Fruit fly (Drosophila melanogaster) whole organism, prepupa: ENCODE results near the gene CG5412.

ENCODE experiments used
- CG10631 ChIP-seq: fragments of 200-800 bp; sonication (Bioruptor generic); optimal IDR thresholded peaks from 2 replicates; lab custom pipeline; 2016; ENCODE audit warnings: missing biosample characterization, missing genetic modification characterization
- CG10669 ChIP-seq: fragments of 200-800 bp; sonication (Bioruptor generic); optimal IDR thresholded peaks from 3 replicates; lab custom pipeline; 2018; ENCODE audit warnings: missing biosample characterization, mild to moderate bottlenecking, missing genetic modification characterization, moderate library complexity
- CG11294 ChIP-seq: fragments of 200-800 bp; sonication (Bioruptor generic); IDR thresholded peaks from 2 replicates; pipeline ENCODE4 v1.3.6; 2022; ENCODE audit warnings: missing biosample characterization, missing genetic modification characterization
- CG15336 ChIP-seq: fragments of 200-800 bp; sonication (Bioruptor generic); IDR thresholded peaks from 2 replicates; pipeline ENCODE4 v1.3.6; 2022; ENCODE audit warnings: missing biosample characterization, missing genetic modification characterization
- CG3032 ChIP-seq: fragments of 200-800 bp; optimal IDR thresholded peaks from 2 replicates; lab custom pipeline; 2019; ENCODE audit warnings: missing biosample characterization, mild to moderate bottlenecking, missing genetic modification characterization, moderate library complexity
- CG34406 ChIP-seq: fragments of 200-800 bp; sonication (Bioruptor generic); optimal IDR thresholded peaks from 3 replicates; lab custom pipeline; 2016; ENCODE audit warnings: missing biosample characterization, missing genetic modification characterization
- CG3919 ChIP-seq: fragments of 200-800 bp; sonication (Bioruptor generic); optimal IDR thresholded peaks from 3 replicates; lab custom pipeline; 2016; ENCODE audit warnings: missing biosample characterization, missing genetic modification characterization
- CG6792 ChIP-seq: fragments of 200-800 bp; sonication (Bioruptor generic); optimal IDR thresholded peaks from 3 replicates; lab custom pipeline; 2016; ENCODE audit warnings: missing biosample characterization, missing genetic modification characterization
- CG7368 ChIP-seq: fragments of 200-800 bp; sonication (Bioruptor generic); optimal IDR thresholded peaks from 3 replicates; lab custom pipeline; 2016; ENCODE audit warnings: missing biosample characterization, missing genetic modification characterization
- CG8119 ChIP-seq: fragments of 200-800 bp; sonication (Bioruptor generic); IDR thresholded peaks from 3 replicates; pipeline ENCODE4 v1.3.6; 2022; ENCODE audit warnings: missing biosample characterization, missing genetic modification characterization
- CG8319 ChIP-seq: fragments of 200-800 bp; sonication (Bioruptor generic); optimal IDR thresholded peaks from 3 replicates; lab custom pipeline; 2016; ENCODE audit warnings: missing biosample characterization, missing genetic modification characterization
- CG8632 ChIP-seq: fragments of 200-800 bp; sonication (Bioruptor generic); optimal IDR thresholded peaks from 3 replicates; lab custom pipeline; 2016; ENCODE audit warnings: missing biosample characterization, missing genetic modification characterization
- Eip78C ChIP-seq: fragments of 200-800 bp; sonication (Bioruptor generic); peaks from one replicate; lab custom pipeline; 2016; ENCODE audit warnings: missing biosample characterization, missing genetic modification characterization
- Eip93F ChIP-seq: fragments of 200-800 bp; sonication (Bioruptor generic); optimal IDR thresholded peaks from 2 replicates; lab custom pipeline; 2016; ENCODE audit warnings: missing biosample characterization, mild to moderate bottlenecking, missing genetic modification characterization
- Ets21C ChIP-seq: fragments of 200-800 bp; sonication (Bioruptor generic); optimal IDR thresholded peaks from 3 replicates; lab custom pipeline; 2016; ENCODE audit warnings: missing biosample characterization, missing genetic modification characterization
- Ets96B ChIP-seq: fragments of 200-800 bp; optimal IDR thresholded peaks from 2 replicates; lab custom pipeline; 2019; ENCODE audit warnings: missing biosample characterization, mild to moderate bottlenecking, missing genetic modification characterization, moderate library complexity
- Hr38 ChIP-seq: sonication (Bioruptor generic); optimal IDR thresholded peaks from 2 replicates; lab custom pipeline; 2016; ENCODE audit warnings: missing biosample characterization, missing genetic modification characterization
- Hr39 ChIP-seq: fragments of 200-800 bp; sonication (Bioruptor generic); optimal IDR thresholded peaks from 2 replicates; lab custom pipeline; 2016; ENCODE audit warnings: missing biosample characterization, missing genetic modification characterization
- Lpt ChIP-seq: fragments of 200-800 bp; sonication (Bioruptor generic); optimal IDR thresholded peaks from 3 replicates; lab custom pipeline; 2016; ENCODE audit warnings: missing biosample characterization, missing genetic modification characterization
- Met ChIP-seq: fragments of 200-800 bp; sonication (Bioruptor generic); optimal IDR thresholded peaks from 3 replicates; lab custom pipeline; 2016; ENCODE audit warnings: missing biosample characterization, missing genetic modification characterization
- Smox ChIP-seq: fragments of 200-800 bp; sonication (Bioruptor generic); optimal IDR thresholded peaks from 3 replicates; lab custom pipeline; 2016; ENCODE audit warnings: missing biosample characterization, missing genetic modification characterization
- Sox14 ChIP-seq: fragments of 200-800 bp; sonication (Bioruptor generic); optimal IDR thresholded peaks from 3 replicates; lab custom pipeline; 2016; ENCODE audit warnings: missing biosample characterization, missing genetic modification characterization
- achi ChIP-seq: fragments of 200-800 bp; sonication (Bioruptor generic); optimal IDR thresholded peaks from 3 replicates; lab custom pipeline; 2016; ENCODE audit warnings: missing biosample characterization, missing genetic modification characterization
- dsx ChIP-seq: fragments of 200-800 bp; optimal IDR thresholded peaks from 3 replicates; lab custom pipeline; 2019; ENCODE audit warnings: missing biosample characterization, mild to moderate bottlenecking, missing genetic modification characterization, moderate library complexity; ENCODE audit not compliant: poor library complexity, severe bottlenecking
- eg ChIP-seq: fragments of 200-800 bp; sonication (Bioruptor generic); IDR thresholded peaks from 3 replicates; pipeline ENCODE4 v1.3.6; 2022; ENCODE audit warnings: missing biosample characterization, missing genetic modification characterization
- fd59A ChIP-seq: fragments of 200-800 bp; sonication (Bioruptor generic); optimal IDR thresholded peaks from 2 replicates; lab custom pipeline; 2017; ENCODE audit warnings: missing biosample characterization, mild to moderate bottlenecking, missing genetic modification characterization, missing genetic modification reagents
- lz ChIP-seq: fragments of 200-800 bp; sonication (Bioruptor generic); optimal IDR thresholded peaks from 3 replicates; lab custom pipeline; 2016; ENCODE audit warnings: missing biosample characterization, missing genetic modification characterization
- net ChIP-seq: fragments of 200-800 bp; sonication (Bioruptor generic); optimal IDR thresholded peaks from 3 replicates; lab custom pipeline; 2016; ENCODE audit warnings: missing biosample characterization, missing genetic modification characterization
- pdm3 ChIP-seq: fragments of 200-800 bp; sonication (Bioruptor generic); optimal IDR thresholded peaks from 3 replicates; lab custom pipeline; 2016; ENCODE audit warnings: missing biosample characterization, missing genetic modification characterization
- spab ChIP-seq: fragments of 200-800 bp; sonication (Bioruptor generic); optimal IDR thresholded peaks from 2 replicates; lab custom pipeline; 2017; ENCODE audit warnings: missing biosample characterization, mild to moderate bottlenecking, missing genetic modification characterization, missing genetic modification reagents

CG5412 gene

dm6 chr3R:20618947-20619346, 42.1 kb downstream of the CG5412 start:
- no peak for TF ChIP-seq Lpt (GFP tag; lab: Kevin White, UChicago)
- TF ChIP-seq Ets96B = no peak
- no peak for TF ChIP-seq CG10631 (GFP tag; lab: Kevin White, UChicago)
- TF ChIP-seq CG8319 (GFP tag; lab: Kevin White, UChicago) = no peak
- TF ChIP-seq Met (GFP tag; lab: Kevin White, UChicago) = no peak
- TF ChIP-seq Hr39 (GFP tag; lab: Kevin White, UChicago) = no peak
- no peak for TF ChIP-seq Eip78C (GFP tag; lab: Kevin White, UChicago)
- no peak for TF ChIP-seq CG7368 (GFP tag; lab: Kevin White, UChicago)
- no peak for TF ChIP-seq achi (GFP tag; lab: Kevin White, UChicago)
- no peak for TF ChIP-seq CG3919 (GFP tag; lab: Kevin White, UChicago)
- TF ChIP-seq fd59A (GFP tag; lab: Kevin White, UChicago) = no peak
- no peak for TF ChIP-seq CG8632 (GFP tag; lab: Kevin White, UChicago)
- no peak for TF ChIP-seq Ets21C (GFP tag; lab: Kevin White, UChicago)
- no peak for TF ChIP-seq Eip93F
- no peak for TF ChIP-seq CG8119 (GFP tag; lab: Robert Waterston, UW)
- TF ChIP-seq spab (GFP tag; lab: Kevin White, UChicago) = no peak
- TF ChIP-seq CG11294 (GFP tag; lab: Robert Waterston, UW) = no peak
- TF ChIP-seq CG15336 (GFP tag; lab: Robert Waterston, UW) = no peak
- TF ChIP-seq dsx (GFP tag; lab: Kevin White, UChicago) = no peak

dm6 chr3R:20621805-20622286, 45.0 kb downstream of the CG5412 start, which contains the start of gene H:
TSS of gene H (plus strand) at chr3R:20621938.
- TF ChIP-seq net (GFP tag; lab: Kevin White, UChicago) (no peak), Sox14 (GFP tag; lab: Kevin White, UChicago) (peak; percentile 8)
- TF ChIP-seq, all 60 proteins: peak for 1

- TF ChIP-seq CG3919 (GFP tag; lab: Kevin White, UChicago) = no peak
- TF ChIP-seq CG7368 (GFP tag; lab: Kevin White, UChicago) = no peak
- no peak for TF ChIP-seq Hr38 (GFP tag; lab: Kevin White, UChicago)
- TF ChIP-seq lz (GFP tag; lab: Kevin White, UChicago) = no peak
- no peak for TF ChIP-seq CG8632 (GFP tag; lab: Kevin White, UChicago)
- TF ChIP-seq eg (GFP tag; lab: Robert Waterston, UW) = no peak
- no peak for TF ChIP-seq Ets96B
- no peak for TF ChIP-seq dsx (GFP tag; lab: Kevin White, UChicago)
- no peak for TF ChIP-seq Eip93F
- TF ChIP-seq CG8319 (GFP tag; lab: Kevin White, UChicago) = no peak
- TF ChIP-seq CG3032 = no peak
Observed at dm6 chr3R:20622297-20623168, 45.7 kb downstream of the CG5412 start.

dm6 chr3R:20626123-20626522, 49.3 kb downstream of the CG5412 start:
- TF ChIP-seq CG6792 (GFP tag; lab: Kevin White, UChicago) = no peak
- no peak for TF ChIP-seq lz (GFP tag; lab: Kevin White, UChicago)
- TF ChIP-seq CG8319 (GFP tag; lab: Kevin White, UChicago) = no peak
- TF ChIP-seq CG10669 (GFP tag; lab: Kevin White, UChicago) = no peak
- no peak for TF ChIP-seq CG34406 (GFP tag; lab: Kevin White, UChicago)
- no peak for TF ChIP-seq pdm3 (GFP tag; lab: Kevin White, UChicago)
- no peak for TF ChIP-seq spab (GFP tag; lab: Kevin White, UChicago)
- no peak for TF ChIP-seq CG10631 (GFP tag; lab: Kevin White, UChicago)
- no peak for TF ChIP-seq Smox (GFP tag; lab: Kevin White, UChicago)
